Fruit fly (Drosophila melanogaster) whole organism, embryonic: ENCODE data around the gene Pgant8.

ENCODE experiments used
- ATbp ChIP-seq: fragments of 200-800 bp; sonication (Bioruptor generic); optimal IDR thresholded peaks from 2 replicates; lab custom pipeline; 2017; ENCODE audit warnings: missing biosample characterization, mild to moderate bottlenecking, missing genetic modification characterization, missing genetic modification reagents
- CG10147 ChIP-seq: fragments of 200-800 bp; sonication (Bioruptor generic); optimal IDR thresholded peaks from 2 replicates; lab custom pipeline; 2019; ENCODE audit warnings: missing biosample characterization, mild to moderate bottlenecking, missing genetic modification characterization, moderate library complexity
- CG12769 ChIP-seq: fragments of 200-800 bp; sonication (Bioruptor generic); optimal IDR thresholded peaks from 2 replicates; lab custom pipeline; 2019; ENCODE audit warnings: missing biosample characterization, mild to moderate bottlenecking, missing genetic modification characterization, moderate library complexity
- CG14710 ChIP-seq: fragments of 200-800 bp; sonication (Bioruptor generic); optimal IDR thresholded peaks from 3 replicates; lab custom pipeline; 2019; ENCODE audit warnings: missing biosample characterization, mild to moderate bottlenecking, missing genetic modification characterization, moderate library complexity
- CG18262 ChIP-seq: fragments of 200-800 bp; optimal IDR thresholded peaks from 3 replicates; lab custom pipeline; 2019; ENCODE audit warnings: missing biosample characterization, mild to moderate bottlenecking, missing genetic modification characterization, moderate library complexity
- CG18764 ChIP-seq: fragments of 200-800 bp; sonication (Bioruptor generic); optimal IDR thresholded peaks from 3 replicates; lab custom pipeline; 2016; ENCODE audit warnings: missing biosample characterization, missing genetic modification characterization
- CG2116 ChIP-seq: fragments of 200-800 bp; sonication (Bioruptor generic); optimal IDR thresholded peaks from 3 replicates; lab custom pipeline; 2018; ENCODE audit warnings: missing biosample characterization, mild to moderate bottlenecking, missing genetic modification characterization
- CG2678 ChIP-seq: fragments of 200-800 bp; sonication (Bioruptor generic); optimal IDR thresholded peaks from 3 replicates; lab custom pipeline; 2019; ENCODE audit warnings: missing biosample characterization, mild to moderate bottlenecking, missing genetic modification characterization, moderate library complexity
- CG34224 ChIP-seq: fragments of 200-800 bp; sonication (Bioruptor generic); IDR thresholded peaks from 3 replicates; pipeline ENCODE4 v1.3.6; 2022; ENCODE audit warnings: missing biosample characterization, missing genetic modification characterization; ENCODE audit not compliant: partially characterized antibody
- CG6272 ChIP-seq: fragments of 200-800 bp; sonication (Bioruptor generic); IDR thresholded peaks from 2 replicates; pipeline ENCODE4 v1.3.6; 2022; ENCODE audit warnings: missing biosample characterization, missing genetic modification characterization
- CG6765 ChIP-seq: fragments of 200-800 bp; sonication (Bioruptor generic); optimal IDR thresholded peaks from 3 replicates; lab custom pipeline; 2017; ENCODE audit warnings: missing biosample characterization, mild to moderate bottlenecking, missing genetic modification characterization
- CG9437 ChIP-seq: fragments of 200-800 bp; sonication (Bioruptor generic); optimal IDR thresholded peaks from 2 replicates; lab custom pipeline; 2018; ENCODE audit warnings: missing biosample characterization, mild to moderate bottlenecking, missing genetic modification characterization
- CG9932 ChIP-seq: fragments of 200-800 bp; sonication (Bioruptor generic); IDR thresholded peaks from 2 replicates; pipeline ENCODE4 v1.3.6; 2022; ENCODE audit warnings: missing biosample characterization, missing genetic modification characterization
- D ChIP-seq, 2 experiments: fragments of 200-800 bp in 1 of 2; fragments of >200 bp in 1 of 2; sonication (Bioruptor generic) in 1 of 2; optimal IDR thresholded peaks; 2 replicates in 1 of 2; 3 replicates in 1 of 2; lab custom pipeline; 2017; ENCODE audit warnings: mild to moderate bottlenecking in 1 of 2, missing biosample characterization in 1 of 2, missing genetic modification characterization in 1 of 2, missing genetic modification reagents in 1 of 2
- D19A ChIP-seq: fragments of 200-800 bp; optimal IDR thresholded peaks from 3 replicates; lab custom pipeline; 2019; ENCODE audit warnings: missing biosample characterization, mild to moderate bottlenecking, missing genetic modification characterization, moderate library complexity
- Dfd ChIP-seq, 2 experiments: fragments of >200 bp; optimal IDR thresholded peaks; 2 replicates each; lab custom pipeline; 2017; ENCODE audit warnings: missing biosample characterization in 2 of 2, missing genetic modification characterization in 2 of 2
- Nf-YB ChIP-seq: fragments of 200-800 bp; sonication (Bioruptor generic); optimal IDR thresholded peaks from 3 replicates; lab custom pipeline; 2019; ENCODE audit warnings: missing biosample characterization, mild to moderate bottlenecking, missing genetic modification characterization, moderate library complexity
- Sin3A ChIP-seq: fragments of >200 bp; optimal IDR thresholded peaks from 2 replicates; lab custom pipeline; 2018
- Six4 ChIP-seq: fragments of 200-800 bp; sonication (Bioruptor generic); optimal IDR thresholded peaks from 2 replicates; lab custom pipeline; 2016; ENCODE audit warnings: missing biosample characterization, missing genetic modification characterization
- abd-A ChIP-seq: fragments of 200-800 bp; sonication (Bioruptor generic); optimal IDR thresholded peaks from 3 replicates; lab custom pipeline; 2019; ENCODE audit warnings: missing biosample characterization, mild to moderate bottlenecking, missing genetic modification characterization, moderate library complexity
- bigmax ChIP-seq: fragments of 200-800 bp; sonication (Bioruptor generic); optimal IDR thresholded peaks from 2 replicates; lab custom pipeline; 2018; ENCODE audit warnings: missing biosample characterization, mild to moderate bottlenecking, missing genetic modification characterization
- corto ChIP-seq: fragments of 200-800 bp; sonication (Bioruptor generic); optimal IDR thresholded peaks from 2 replicates; lab custom pipeline; 2016; ENCODE audit warnings: missing biosample characterization, mild to moderate bottlenecking, missing genetic modification characterization, moderate library complexity
- danr ChIP-seq: fragments of 200-800 bp; sonication (Bioruptor generic); IDR thresholded peaks from 2 replicates; pipeline ENCODE4 v1.3.6; 2022; ENCODE audit warnings: missing biosample characterization, missing genetic modification characterization
- eve ChIP-seq, 2 experiments: fragments of >200 bp; optimal IDR thresholded peaks; 2 replicates each; lab custom pipeline; 2017; ENCODE audit warnings: missing biosample characterization in 2 of 2, missing genetic modification characterization in 2 of 2
- exex ChIP-seq: fragments of 200-800 bp; sonication (Bioruptor generic); optimal IDR thresholded peaks from 4 replicates; lab custom pipeline; 2018; ENCODE audit warnings: missing biosample characterization, mild to moderate bottlenecking, missing genetic modification characterization, moderate library complexity
- fd3F ChIP-seq: fragments of 200-800 bp; sonication (Bioruptor generic); optimal IDR thresholded peaks from 2 replicates; lab custom pipeline; 2018; ENCODE audit warnings: missing biosample characterization, mild to moderate bottlenecking, missing genetic modification characterization, moderate library complexity
- fd96Cb ChIP-seq: fragments of 200-800 bp; sonication (Bioruptor generic); optimal IDR thresholded peaks from 2 replicates; lab custom pipeline; 2018; ENCODE audit warnings: missing biosample characterization, mild to moderate bottlenecking, missing genetic modification characterization, moderate library complexity
- fru ChIP-seq: fragments of >200 bp; optimal IDR thresholded peaks from 2 replicates; lab custom pipeline; 2017
- gro ChIP-seq: fragments of 200-800 bp; sonication (Bioruptor generic); optimal IDR thresholded peaks from 2 replicates; lab custom pipeline; 2016; ENCODE audit warnings: missing biosample characterization, missing genetic modification characterization
- hth ChIP-seq: fragments of >200 bp; optimal IDR thresholded peaks from 2 replicates; lab custom pipeline; 2017; ENCODE audit warnings: inconsistent platforms
- insv ChIP-seq, 2 experiments: fragments of 200-800 bp; sonication (Bioruptor generic); optimal IDR thresholded peaks; 3 replicates each; lab custom pipeline; 2016 to 2018; ENCODE audit warnings: missing biosample characterization in 2 of 2, missing genetic modification characterization in 2 of 2
- jumu ChIP-seq: fragments of 200-800 bp; sonication (Bioruptor generic); optimal IDR thresholded peaks from 3 replicates; lab custom pipeline; 2016; ENCODE audit warnings: missing biosample characterization, missing genetic modification characterization
- mirr ChIP-seq: fragments of 200-800 bp; sonication (Bioruptor generic); optimal IDR thresholded peaks from 3 replicates; lab custom pipeline; 2018; ENCODE audit warnings: missing biosample characterization, mild to moderate bottlenecking, missing genetic modification characterization
- nom ChIP-seq: fragments of 200-800 bp; sonication (Bioruptor generic); optimal IDR thresholded peaks from 2 replicates; lab custom pipeline; 2017; ENCODE audit warnings: missing biosample characterization, missing genetic modification characterization, mild to moderate bottlenecking, moderate library complexity, missing genetic modification reagents
- pan ChIP-seq, 4 experiments: fragments of >200 bp in 3 of 4; fragments of 200-800 bp in 1 of 4; sonication (Bioruptor generic) in 1 of 4; optimal IDR thresholded peaks in 3 of 4; IDR thresholded peaks in 1 of 4; 2 replicates each; pipeline versions ENCODE4 v1.3.6 to Lab custom; 2017 to 2022; ENCODE audit warnings: missing biosample characterization in 2 of 4, missing genetic modification characterization in 2 of 4, mixed read lengths in 1 of 4
- prd ChIP-seq, 3 experiments: fragments of >200 bp in 2 of 3; fragments of 200-800 bp in 1 of 3; sonication (Bioruptor generic) in 1 of 3; optimal IDR thresholded peaks in 2 of 3; IDR thresholded peaks in 1 of 3; 2 replicates in 2 of 3; 3 replicates in 1 of 3; pipeline versions ENCODE4 v1.3.6 to Lab custom; 2017 to 2022; ENCODE audit warnings: missing biosample characterization in 1 of 3, missing genetic modification characterization in 1 of 3
- sc ChIP-seq, 3 experiments: fragments of >200 bp in 2 of 3; fragments of 200-800 bp in 1 of 3; sonication (Bioruptor generic) in 1 of 3; optimal IDR thresholded peaks; 2 replicates in 2 of 3; 3 replicates in 1 of 3; lab custom pipeline; 2017; ENCODE audit warnings: mild to moderate bottlenecking in 1 of 3, missing biosample characterization in 1 of 3, missing genetic modification characterization in 1 of 3, missing genetic modification reagents in 1 of 3
- tll ChIP-seq, 2 experiments: fragments of 200-800 bp in 1 of 2; fragments of >200 bp in 1 of 2; sonication (Bioruptor generic) in 1 of 2; optimal IDR thresholded peaks; 2 replicates each; lab custom pipeline; 2017 to 2019; ENCODE audit warnings: missing biosample characterization in 2 of 2, missing genetic modification characterization in 2 of 2, mild to moderate bottlenecking in 1 of 2, moderate library complexity in 1 of 2
- trem ChIP-seq: fragments of 200-800 bp; optimal IDR thresholded peaks from 3 replicates; lab custom pipeline; 2019; ENCODE audit warnings: missing biosample characterization, mild to moderate bottlenecking, missing genetic modification characterization, moderate library complexity
- twi ChIP-seq: fragments of 200-800 bp; optimal IDR thresholded peaks from 2 replicates; lab custom pipeline; 2019; ENCODE audit warnings: missing biosample characterization, mild to moderate bottlenecking, missing genetic modification characterization, moderate library complexity
- tx ChIP-seq: fragments of 200-800 bp; sonication (Bioruptor generic); optimal IDR thresholded peaks from 2 replicates; lab custom pipeline; 2016; ENCODE audit warnings: missing biosample characterization, missing genetic modification characterization
- vvl ChIP-seq: fragments of 200-800 bp; sonication (Bioruptor generic); IDR thresholded peaks from 2 replicates; pipeline ENCODE4 v1.3.6; 2022; ENCODE audit warnings: missing biosample characterization, missing genetic modification characterization
- wek ChIP-seq: fragments of 200-800 bp; sonication (Bioruptor generic); optimal IDR thresholded peaks from 3 replicates; lab custom pipeline; 2018; ENCODE audit warnings: missing biosample characterization, mild to moderate bottlenecking, missing genetic modification characterization, moderate library complexity
- wor ChIP-seq: fragments of 200-800 bp; sonication (Bioruptor generic); IDR thresholded peaks from 2 replicates; pipeline ENCODE4 v1.3.6; 2022; ENCODE audit warnings: missing biosample characterization, missing genetic modification characterization
- zen ChIP-seq: fragments of 200-800 bp; sonication (Bioruptor generic); optimal IDR thresholded peaks from 3 replicates; lab custom pipeline; 2018; ENCODE audit warnings: missing biosample characterization, mild to moderate bottlenecking, missing genetic modification characterization, moderate library complexity

Gene Pgant8

DNA sequence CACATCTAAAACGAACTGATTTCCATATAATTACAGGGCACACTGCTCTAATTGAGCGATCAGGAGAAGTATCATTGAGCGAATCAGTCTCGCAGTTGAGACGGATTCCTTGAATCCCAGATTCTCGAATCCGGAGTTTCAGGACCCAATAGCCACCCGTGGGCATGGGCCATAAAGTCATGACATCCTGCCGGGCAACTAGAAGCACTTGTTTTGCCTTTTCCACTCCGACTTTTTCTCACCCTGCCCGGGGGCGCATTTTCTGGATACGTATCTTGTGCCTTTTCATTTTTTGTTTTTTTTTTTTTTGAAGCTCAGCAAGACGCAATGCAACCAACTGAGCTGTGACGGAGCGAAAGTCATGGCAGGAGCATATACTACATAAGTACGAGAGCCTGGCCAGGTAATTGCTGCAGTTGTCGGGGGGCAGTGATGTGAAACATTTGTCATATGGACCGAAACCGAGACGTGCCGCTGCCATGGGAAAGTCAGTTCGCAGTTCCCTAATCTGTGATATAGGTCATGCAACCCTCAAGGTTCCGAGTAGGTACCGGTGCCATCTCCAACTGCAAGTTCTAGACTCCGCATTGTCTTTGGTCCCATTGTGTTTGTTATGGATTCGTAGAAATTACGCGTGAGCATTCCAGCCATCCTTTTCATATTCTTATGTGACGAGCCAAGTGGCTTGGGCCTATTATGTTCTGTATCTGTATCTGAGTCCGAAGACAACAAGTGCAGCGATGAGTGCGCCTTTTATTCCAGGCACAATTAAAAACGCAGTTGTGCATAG, 19.9 kb downstream of the Pgant8 start (continued):
- TF ChIP-seq prd (optimal IDR thresholded peaks at IDR 0.05; lab: Kevin White, UChicago) = no peak
- peak; percentile 19; the same call in 1 of the 3 replicates for TF ChIP-seq prd (GFP tag; IDR thresholded peaks at IDR 0.05; lab: Robert Waterston, UW)
- no peak for TF ChIP-seq trem (tag; lab: Kevin White, UChicago)
- peak; percentile 80 for TF ChIP-seq twi (tag; lab: Kevin White, UChicago)
- peak; percentile 88 for TF ChIP-seq zen (tag; lab: Kevin White, UChicago)
- no peak for TF ChIP-seq fd3F
- TF ChIP-seq wor (GFP tag; lab: Robert Waterston, UW) = no peak
- no peak for TF ChIP-seq Six4 (GFP tag; lab: Kevin White, UChicago)
- TF ChIP-seq gro (GFP tag; lab: Kevin White, UChicago) = no peak
- peak in 1 of 2 experiments; percentile 46 for TF ChIP-seq tll (GFP tag; optimal IDR thresholded peaks at IDR 0.05; lab: Kevin White, UChicago)
- TF ChIP-seq nom (GFP tag; lab: Kevin White, UChicago) = no peak
- no peak for TF ChIP-seq Dfd (GFP tag; optimal IDR thresholded peaks at IDR 0.05; lab: Kevin White, UChicago)
- TF ChIP-seq CG9932 (GFP tag; lab: Robert Waterston, UW) = no peak
- no peak for TF ChIP-seq CG2678 (tag; lab: Kevin White, UChicago)
- no peak for TF ChIP-seq vvl (GFP tag; lab: Robert Waterston, UW)
- TF ChIP-seq CG18262 (tag; lab: Kevin White, UChicago) = no peak
- no peak for TF ChIP-seq CG2116 (GFP tag; lab: Kevin White, UChicago)
- TF ChIP-seq CG6765 (GFP tag; lab: Kevin White, UChicago) = no peak
- TF ChIP-seq D19A (tag; lab: Kevin White, UChicago) = peak; percentile 1
- no peak for TF ChIP-seq pan (optimal IDR thresholded peaks at IDR 0.05; lab: Kevin White, UChicago)
- TF ChIP-seq pan (GFP tag; optimal IDR thresholded peaks at IDR 0.05 in 1 of 2, IDR thresholded peaks at IDR 0.05 in 1 of 2) = no peak
- no peak for TF ChIP-seq jumu (GFP tag; lab: Kevin White, UChicago)
- no peak for TF ChIP-seq CG12769 (tag; lab: Kevin White, UChicago)
- no peak for TF ChIP-seq CG9437 (GFP tag; lab: Kevin White, UChicago)
- TF ChIP-seq insv (GFP tag; optimal IDR thresholded peaks at IDR 0.05; lab: Kevin White, UChicago) = peak in 1 of 2 experiments; percentile 14
- no peak for TF ChIP-seq CG18764 (GFP tag; lab: Kevin White, UChicago)
- no peak for TF ChIP-seq corto
- peak; percentile 93 for TF ChIP-seq D (optimal IDR thresholded peaks at IDR 0.05; lab: Kevin White, UChicago)
- no peak for TF ChIP-seq D (GFP tag; optimal IDR thresholded peaks at IDR 0.05; lab: Kevin White, UChicago)
- no peak for TF ChIP-seq Nf-YB (GFP tag; lab: Kevin White, UChicago)
- no peak for TF ChIP-seq CG10147 (GFP tag; lab: Kevin White, UChicago)

DNA sequence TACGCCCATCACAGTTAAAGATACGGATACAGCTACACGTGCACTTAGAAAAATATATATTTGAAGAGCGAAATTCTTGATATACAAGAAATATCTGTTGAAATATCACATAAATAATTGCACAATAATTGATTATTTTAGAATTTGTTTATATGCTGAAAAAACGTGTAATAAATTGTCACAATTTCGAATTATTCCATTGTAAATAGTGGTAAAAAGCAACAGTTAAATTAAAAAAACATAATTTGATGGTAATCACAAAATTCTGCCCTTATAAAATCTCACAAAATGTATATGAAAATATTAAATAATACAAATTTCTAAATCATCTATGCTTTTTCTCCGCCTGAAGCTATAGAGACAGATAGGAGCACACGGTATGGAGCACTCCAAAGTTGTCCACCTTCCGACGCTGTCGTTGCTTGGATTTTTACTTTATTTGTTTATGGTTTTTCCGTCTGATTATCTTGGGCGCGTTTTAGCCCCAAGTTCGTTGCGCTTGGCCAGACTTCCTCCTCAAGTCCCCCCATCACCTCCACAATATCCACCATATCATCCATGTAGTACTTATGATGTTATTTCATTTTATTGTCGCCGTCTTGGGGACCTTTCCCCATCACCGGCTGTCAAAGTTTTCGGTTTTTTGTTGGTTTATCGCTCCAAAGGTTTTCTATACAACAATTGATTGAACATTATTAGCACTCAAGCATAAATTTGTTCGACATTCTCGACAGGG, 20.7 kb downstream of the Pgant8 start:
- TF ChIP-seq bigmax (GFP tag; lab: Kevin White, UChicago) = no peak
- no peak for TF ChIP-seq Sin3A (lab: Kevin White, UChicago)
- TF ChIP-seq abd-A (tag; lab: Kevin White, UChicago) = no peak
- TF ChIP-seq CG34224 (GFP tag; lab: Robert Waterston, UW) = no peak
- no peak for TF ChIP-seq wek (GFP tag; lab: Kevin White, UChicago)
- TF ChIP-seq tx (GFP tag; lab: Kevin White, UChicago) = no peak
- peak; percentile 73 for TF ChIP-seq fd96Cb (tag; lab: Kevin White, UChicago)
- TF ChIP-seq exex (tag; lab: Kevin White, UChicago) = peak; percentile 51
- TF ChIP-seq ATbp (GFP tag; lab: Kevin White, UChicago) = peak; percentile 5
- TF ChIP-seq CG6272 (GFP tag; lab: Robert Waterston, UW) = no peak
- TF ChIP-seq sc (optimal IDR thresholded peaks at IDR 0.05; lab: Kevin White, UChicago) = no peak
- TF ChIP-seq sc (GFP tag; optimal IDR thresholded peaks at IDR 0.05; lab: Kevin White, UChicago) = peak; percentile 63
- peak in 1 of 2 experiments; percentile 35 for TF ChIP-seq eve (GFP tag; optimal IDR thresholded peaks at IDR 0.05; lab: Kevin White, UChicago)
- TF ChIP-seq hth = no peak
- TF ChIP-seq mirr (GFP tag; lab: Kevin White, UChicago) = peak; percentile 13
- TF ChIP-seq D19A (tag; lab: Kevin White, UChicago) = peak; percentile 69
- no peak for TF ChIP-seq danr
- TF ChIP-seq fru (lab: Kevin White, UChicago) = no peak
- peak; percentile 84 for TF ChIP-seq CG14710 (tag; lab: Kevin White, UChicago)
